Fruit fly (Drosophila melanogaster) whole organism, embryonic: ENCODE results near the gene CG15539.

ENCODE experiments used
- CG2129 ChIP-seq: fragments of 200-800 bp; sonication (Bioruptor generic); IDR thresholded peaks from 2 replicates; pipeline ENCODE4 v1.3.6; 2022; ENCODE audit warnings: missing biosample characterization, missing genetic modification characterization; ENCODE audit not compliant: partially characterized antibody
- CG4707 ChIP-seq: fragments of 200-800 bp; sonication (Bioruptor generic); optimal IDR thresholded peaks from 2 replicates; lab custom pipeline; 2018; ENCODE audit warnings: missing biosample characterization, mild to moderate bottlenecking, missing genetic modification characterization, moderate library complexity
- HLH54F ChIP-seq: fragments of 200-800 bp; sonication (Bioruptor generic); optimal IDR thresholded peaks from 3 replicates; lab custom pipeline; 2016; ENCODE audit warnings: missing biosample characterization, missing genetic modification characterization
- Oli ChIP-seq: fragments of 200-800 bp; sonication (Bioruptor generic); optimal IDR thresholded peaks from 2 replicates; lab custom pipeline; 2018; ENCODE audit warnings: missing biosample characterization, mild to moderate bottlenecking, missing genetic modification characterization, moderate library complexity
- tll ChIP-seq, 2 experiments: fragments of 200-800 bp in 1 of 2; fragments of >200 bp in 1 of 2; sonication (Bioruptor generic) in 1 of 2; optimal IDR thresholded peaks; 2 replicates each; lab custom pipeline; 2017 to 2019; ENCODE audit warnings: missing biosample characterization in 2 of 2, missing genetic modification characterization in 2 of 2, mild to moderate bottlenecking in 1 of 2, moderate library complexity in 1 of 2

- TF ChIP-seq tll (GFP tag; optimal IDR thresholded peaks at IDR 0.05; lab: Kevin White, UChicago) (no peak), CG4707 (GFP tag; lab: Kevin White, UChicago) (no peak), HLH54F (GFP tag; lab: Kevin White, UChicago) (no peak), Oli (tag; lab: Kevin White, UChicago) (no peak), CG2129 (GFP tag; lab: Robert Waterston, UW) (no peak)
Observed at dm6 chr3R:30465775-30466494, 39.9 kb upstream of the CG15539 start, which contains the start of gene PH4alphaEFB.
